Fruit fly (Drosophila melanogaster) whole organism, embryonic: ENCODE data around the gene CG46458.

ENCODE experiments used
- B-H1 ChIP-seq: fragments of 200-800 bp; sonication (Bioruptor generic); IDR thresholded peaks from 3 replicates; pipeline ENCODE4 v1.3.6; 2022; ENCODE audit warnings: missing biosample characterization, missing genetic modification characterization
- BEAF-32 ChIP-seq: fragments of 200-800 bp; sonication (Bioruptor generic); optimal IDR thresholded peaks from 3 replicates; lab custom pipeline; 2017; ENCODE audit warnings: missing biosample characterization, missing genetic modification characterization, mild to moderate bottlenecking, moderate library complexity, missing genetic modification reagents
- CG10209 ChIP-seq: fragments of 200-800 bp; sonication (Bioruptor generic); optimal IDR thresholded peaks from 3 replicates; lab custom pipeline; 2017; ENCODE audit warnings: missing biosample characterization, mild to moderate bottlenecking, missing genetic modification characterization, missing genetic modification reagents
- CG1024 ChIP-seq: fragments of 200-800 bp; sonication (Bioruptor generic); IDR thresholded peaks from 2 replicates; pipeline ENCODE4 v1.3.6; 2022; ENCODE audit warnings: missing biosample characterization, missing genetic modification characterization
- CG10274 ChIP-seq: fragments of 200-800 bp; sonication (Bioruptor generic); optimal IDR thresholded peaks from 3 replicates; lab custom pipeline; 2017; ENCODE audit warnings: missing biosample characterization, mild to moderate bottlenecking, missing genetic modification characterization
- CG12071 ChIP-seq: fragments of 200-800 bp; sonication (Bioruptor generic); optimal IDR thresholded peaks from 3 replicates; lab custom pipeline; 2018; ENCODE audit warnings: missing biosample characterization, mild to moderate bottlenecking, missing genetic modification characterization
- CG12155 ChIP-seq: fragments of 200-800 bp; sonication (Bioruptor generic); optimal IDR thresholded peaks from 3 replicates; lab custom pipeline; 2016; ENCODE audit warnings: missing biosample characterization, missing genetic modification characterization
- CG12942 ChIP-seq: fragments of 200-800 bp; sonication (Bioruptor generic); optimal IDR thresholded peaks from 3 replicates; lab custom pipeline; 2016; ENCODE audit warnings: missing biosample characterization, missing genetic modification characterization
- CG14965 ChIP-seq: fragments of 200-800 bp; sonication (Bioruptor generic); optimal IDR thresholded peaks from 2 replicates; lab custom pipeline; 2016; ENCODE audit warnings: missing biosample characterization, missing genetic modification characterization, borderline replicate concordance
- CG17612 ChIP-seq: fragments of 200-800 bp; sonication (Bioruptor generic); IDR thresholded peaks from 2 replicates; pipeline ENCODE4 v1.3.6; 2022; ENCODE audit warnings: missing biosample characterization, missing genetic modification characterization
- CG18599 ChIP-seq: fragments of 200-800 bp; sonication (Bioruptor generic); optimal IDR thresholded peaks from 3 replicates; lab custom pipeline; 2017; ENCODE audit warnings: missing biosample characterization, missing genetic modification characterization, mild to moderate bottlenecking, moderate library complexity, missing genetic modification reagents
- CG2129 ChIP-seq: fragments of 200-800 bp; sonication (Bioruptor generic); IDR thresholded peaks from 2 replicates; pipeline ENCODE4 v1.3.6; 2022; ENCODE audit warnings: missing biosample characterization, missing genetic modification characterization; ENCODE audit not compliant: partially characterized antibody
- CG3065 ChIP-seq: fragments of 200-800 bp; sonication (Bioruptor generic); optimal IDR thresholded peaks from 2 replicates; lab custom pipeline; 2016; ENCODE audit warnings: missing biosample characterization, missing genetic modification characterization
- CG33557 ChIP-seq: fragments of 200-800 bp; sonication (Bioruptor generic); optimal IDR thresholded peaks from 2 replicates; lab custom pipeline; 2019; ENCODE audit warnings: missing biosample characterization, mild to moderate bottlenecking, missing genetic modification characterization, moderate library complexity
- CG4404 ChIP-seq: fragments of 200-800 bp; sonication (Bioruptor generic); IDR thresholded peaks from 2 replicates; pipeline ENCODE4 v1.3.6; 2022; ENCODE audit warnings: missing biosample characterization, missing genetic modification characterization
- CG4617 ChIP-seq: fragments of 200-800 bp; sonication (Bioruptor generic); optimal IDR thresholded peaks from 3 replicates; lab custom pipeline; 2016; ENCODE audit warnings: missing biosample characterization, missing genetic modification characterization, borderline replicate concordance
- CG7745 ChIP-seq: fragments of 200-800 bp; sonication (Bioruptor generic); optimal IDR thresholded peaks from 2 replicates; lab custom pipeline; 2018; ENCODE audit warnings: missing biosample characterization, mild to moderate bottlenecking, missing genetic modification characterization, moderate library complexity
- CG9727 ChIP-seq: fragments of 200-800 bp; sonication (Bioruptor generic); optimal IDR thresholded peaks from 3 replicates; lab custom pipeline; 2017; ENCODE audit warnings: missing biosample characterization, mild to moderate bottlenecking, missing genetic modification characterization
- CoRest ChIP-seq: fragments of 200-800 bp; sonication (Bioruptor generic); optimal IDR thresholded peaks from 3 replicates; lab custom pipeline; 2018; ENCODE audit warnings: missing biosample characterization, mild to moderate bottlenecking, missing genetic modification characterization, moderate library complexity
- Dek ChIP-seq: fragments of 200-800 bp; sonication (Bioruptor generic); optimal IDR thresholded peaks from 3 replicates; lab custom pipeline; 2019; ENCODE audit warnings: missing biosample characterization, mild to moderate bottlenecking, missing genetic modification characterization, moderate library complexity
- Dll ChIP-seq: fragments of 200-800 bp; sonication (Bioruptor generic); IDR thresholded peaks from 4 replicates; pipeline ENCODE4 v1.3.6; 2022; ENCODE audit warnings: missing biosample characterization, missing genetic modification characterization; ENCODE audit not compliant: partially characterized antibody
- H2.0 ChIP-seq: fragments of 200-800 bp; sonication (Bioruptor generic); IDR thresholded peaks from 2 replicates; pipeline ENCODE4 v1.3.6; 2022; ENCODE audit warnings: missing biosample characterization, missing genetic modification characterization
- Hr78 ChIP-seq, 2 experiments: fragments of 200-800 bp in 1 of 2; fragments of >200 bp in 1 of 2; sonication (Bioruptor generic) in 1 of 2; optimal IDR thresholded peaks; 2 replicates each; lab custom pipeline; 2017 to 2019; ENCODE audit warnings: missing biosample characterization in 2 of 2, missing genetic modification characterization in 2 of 2, mild to moderate bottlenecking in 1 of 2, moderate library complexity in 1 of 2
- Lhr ChIP-seq: fragments of 200-800 bp; sonication (Bioruptor generic); optimal IDR thresholded peaks from 3 replicates; lab custom pipeline; 2017; ENCODE audit warnings: mild to moderate bottlenecking, missing biosample characterization, missing genetic modification reagents, missing genetic modification characterization
- Med ChIP-seq: fragments of 200-800 bp; sonication (Bioruptor generic); peaks from one replicate; lab custom pipeline; 2016; ENCODE audit warnings: missing biosample characterization, missing genetic modification characterization, mild to moderate bottlenecking, inconsistent platforms, moderate library complexity
- Ravus ChIP-seq: fragments of 200-800 bp; sonication (Bioruptor generic); IDR thresholded peaks from 2 replicates; pipeline ENCODE4 v1.3.6; 2022; ENCODE audit warnings: missing biosample characterization, missing genetic modification characterization
- abd-A ChIP-seq: fragments of 200-800 bp; sonication (Bioruptor generic); optimal IDR thresholded peaks from 3 replicates; lab custom pipeline; 2019; ENCODE audit warnings: missing biosample characterization, mild to moderate bottlenecking, missing genetic modification characterization, moderate library complexity
- ap ChIP-seq: fragments of 200-800 bp; sonication (Bioruptor generic); IDR thresholded peaks from 2 replicates; pipeline ENCODE4 v1.3.6; 2022; ENCODE audit warnings: missing biosample characterization, missing genetic modification characterization
- ara ChIP-seq: fragments of 200-800 bp; sonication (Bioruptor generic); IDR thresholded peaks from 2 replicates; pipeline ENCODE4 v1.3.6; 2022; ENCODE audit warnings: missing biosample characterization, missing genetic modification characterization
- bigmax ChIP-seq: fragments of 200-800 bp; sonication (Bioruptor generic); optimal IDR thresholded peaks from 2 replicates; lab custom pipeline; 2018; ENCODE audit warnings: missing biosample characterization, mild to moderate bottlenecking, missing genetic modification characterization
- br ChIP-seq: fragments of >200 bp; optimal IDR thresholded peaks from 2 replicates; lab custom pipeline; 2017
- chif ChIP-seq, 2 experiments: fragments of 200-800 bp; sonication (Bioruptor generic); optimal IDR thresholded peaks; 3 replicates each; lab custom pipeline; 2016; ENCODE audit warnings: missing biosample characterization in 2 of 2, missing genetic modification characterization in 2 of 2
- dmrt99B ChIP-seq: fragments of 200-800 bp; sonication (Bioruptor generic); optimal IDR thresholded peaks from 2 replicates; lab custom pipeline; 2018; ENCODE audit warnings: missing biosample characterization, mild to moderate bottlenecking, missing genetic modification characterization, moderate library complexity
- ems ChIP-seq: fragments of 200-800 bp; sonication (Bioruptor generic); optimal IDR thresholded peaks from 3 replicates; lab custom pipeline; 2016; ENCODE audit warnings: missing biosample characterization, missing genetic modification characterization
- fd102C ChIP-seq: fragments of 200-800 bp; sonication (Bioruptor generic); optimal IDR thresholded peaks from 2 replicates; lab custom pipeline; 2018; ENCODE audit warnings: missing biosample characterization, mild to moderate bottlenecking, missing genetic modification characterization, moderate library complexity
- gcm2 ChIP-seq: fragments of 200-800 bp; sonication (Bioruptor generic); optimal IDR thresholded peaks from 2 replicates; lab custom pipeline; 2016; ENCODE audit warnings: missing biosample characterization, missing genetic modification characterization
- gem ChIP-seq: fragments of 200-800 bp; sonication (Bioruptor generic); optimal IDR thresholded peaks from 2 replicates; lab custom pipeline; 2019; ENCODE audit warnings: missing biosample characterization, mild to moderate bottlenecking, missing genetic modification characterization, moderate library complexity
- gsb-n ChIP-seq: fragments of 200-800 bp; sonication (Bioruptor generic); optimal IDR thresholded peaks from 3 replicates; lab custom pipeline; 2018; ENCODE audit warnings: missing biosample characterization, mild to moderate bottlenecking, missing genetic modification characterization
- hbn ChIP-seq: fragments of 200-800 bp; sonication (Bioruptor generic); IDR thresholded peaks from 2 replicates; pipeline ENCODE4 v1.3.6; 2022; ENCODE audit warnings: missing biosample characterization, missing genetic modification characterization; ENCODE audit not compliant: partially characterized antibody
- inv ChIP-seq: fragments of 200-800 bp; sonication (Bioruptor generic); IDR thresholded peaks from 2 replicates; pipeline ENCODE4 v1.3.6; 2022; ENCODE audit warnings: missing biosample characterization, missing genetic modification characterization; ENCODE audit not compliant: partially characterized antibody
- jigr1 ChIP-seq: fragments of 200-800 bp; sonication (Bioruptor generic); IDR thresholded peaks from 3 replicates; pipeline ENCODE4 v1.3.6; 2022; ENCODE audit warnings: missing biosample characterization, missing genetic modification characterization
- kay ChIP-seq: fragments of 200-800 bp; sonication (Bioruptor generic); optimal IDR thresholded peaks from 2 replicates; lab custom pipeline; 2016; ENCODE audit warnings: missing biosample characterization, missing genetic modification characterization
- klu ChIP-seq: fragments of 200-800 bp; sonication (Bioruptor generic); IDR thresholded peaks from 2 replicates; pipeline ENCODE4 v1.3.6; 2022; ENCODE audit warnings: missing biosample characterization, missing genetic modification characterization
- lov ChIP-seq, 2 experiments: fragments of 200-800 bp in 1 of 2; fragments of >200 bp in 1 of 2; sonication (Bioruptor generic) in 1 of 2; IDR thresholded peaks in 1 of 2; optimal IDR thresholded peaks in 1 of 2; 2 replicates in 1 of 2; 3 replicates in 1 of 2; pipeline versions ENCODE4 v1.3.6 to Lab custom; 2017 to 2022; ENCODE audit warnings: missing biosample characterization in 1 of 2, missing genetic modification characterization in 1 of 2
- nerfin-1 ChIP-seq: fragments of 200-800 bp; sonication (Bioruptor generic); optimal IDR thresholded peaks from 3 replicates; lab custom pipeline; 2019; ENCODE audit warnings: missing biosample characterization, mild to moderate bottlenecking, missing genetic modification characterization, moderate library complexity
- pan ChIP-seq, 4 experiments: fragments of >200 bp in 3 of 4; fragments of 200-800 bp in 1 of 4; sonication (Bioruptor generic) in 1 of 4; optimal IDR thresholded peaks in 3 of 4; IDR thresholded peaks in 1 of 4; 2 replicates each; pipeline versions ENCODE4 v1.3.6 to Lab custom; 2017 to 2022; ENCODE audit warnings: missing biosample characterization in 2 of 4, missing genetic modification characterization in 2 of 4, mixed read lengths in 1 of 4
- sens-2 ChIP-seq: fragments of 200-800 bp; sonication (Bioruptor generic); IDR thresholded peaks from 2 replicates; pipeline ENCODE4 v1.3.6; 2022; ENCODE audit warnings: missing biosample characterization, missing genetic modification characterization
- zen ChIP-seq: fragments of 200-800 bp; sonication (Bioruptor generic); optimal IDR thresholded peaks from 3 replicates; lab custom pipeline; 2018; ENCODE audit warnings: missing biosample characterization, mild to moderate bottlenecking, missing genetic modification characterization, moderate library complexity

CG46458 gene

dm6 chr3R:6919974-6920373 is 38.2 kb downstream of the CG46458 start (continued):
- TF ChIP-seq CG17612 (peak; percentile 36; the same call in 1 of the 2 replicates), CG3065 (GFP tag; lab: Kevin White, UChicago) (peak; percentile 42), klu (GFP tag; lab: Robert Waterston, UW) (peak; percentile 46), CG4404 (GFP tag; lab: Robert Waterston, UW) (peak; percentile 66), inv (GFP tag; lab: Robert Waterston, UW) (no peak), CG10274 (GFP tag; lab: Kevin White, UChicago) (no peak), CG18599 (GFP tag; lab: Kevin White, UChicago) (peak; percentile 66), CG12071 (GFP tag; lab: Kevin White, UChicago) (peak; percentile 46), kay (no peak), Ravus (GFP tag; lab: Robert Waterston, UW) (peak; percentile 16), jigr1 (GFP tag; lab: Robert Waterston, UW) (peak; percentile 62; the same call in 1 of the 3 replicates), CG1024 (GFP tag; lab: Robert Waterston, UW) (peak; percentile 65; the same call in 1 of the 2 replicates), H2.0 (peak; percentile 51), Lhr (GFP tag; lab: Kevin White, UChicago) (no peak), CG4617 (no peak), bigmax (GFP tag; lab: Kevin White, UChicago) (no peak), Dll (GFP tag; lab: Robert Waterston, UW) (no peak), pan (optimal IDR thresholded peaks at IDR 0.05; lab: Kevin White, UChicago) (no peak), pan (GFP tag; optimal IDR thresholded peaks at IDR 0.05 in 1 of 2, IDR thresholded peaks at IDR 0.05 in 1 of 2) (peak in 1 of 2 experiments; percentile 78), ap (GFP tag; lab: Robert Waterston, UW) (peak; percentile 50; the same call in 1 of the 2 replicates), sens-2 (GFP tag; lab: Robert Waterston, UW) (peak; percentile 71), abd-A (peak; percentile 21), B-H1 (GFP tag; lab: Robert Waterston, UW) (peak; percentile 56), BEAF-32 (GFP tag; lab: Kevin White, UChicago) (no peak), CoRest (tag; lab: Kevin White, UChicago) (peak; percentile 66), hbn (no peak), Med (GFP tag; lab: Kevin White, UChicago) (peak; percentile 88), gsb-n (tag; lab: Kevin White, UChicago) (peak; percentile 57), CG2129 (GFP tag; lab: Robert Waterston, UW) (no peak), dmrt99B (tag; lab: Kevin White, UChicago) (peak; percentile 81), CG10209 (peak; percentile 72), ems (peak; percentile 50), gem (peak; percentile 81), ara (GFP tag; lab: Robert Waterston, UW) (peak; percentile 80), nerfin-1 (tag; lab: Kevin White, UChicago) (peak; percentile 52), chif (GFP tag; optimal IDR thresholded peaks at IDR 0.05; lab: Kevin White, UChicago) (peak; percentile 60 to 68), Dek (tag; lab: Kevin White, UChicago) (peak; percentile 30), lov (optimal IDR thresholded peaks at IDR 0.05; lab: Kevin White, UChicago) (no peak), lov (GFP tag; IDR thresholded peaks at IDR 0.05; lab: Robert Waterston, UW) (peak; percentile 69; the same call in 1 of the 3 replicates), CG9727 (peak; percentile 53), Hr78 (GFP tag; optimal IDR thresholded peaks at IDR 0.05; lab: Kevin White, UChicago) (no peak), br (no peak), CG12155 (GFP tag; lab: Kevin White, UChicago) (peak; percentile 29), CG12942 (no peak), CG7745 (tag; lab: Kevin White, UChicago) (no peak), CG33557 (GFP tag; lab: Kevin White, UChicago) (no peak), fd102C (GFP tag; lab: Kevin White, UChicago) (no peak), gcm2 (GFP tag; lab: Kevin White, UChicago) (no peak), CG14965 (no peak), zen (tag; lab: Kevin White, UChicago) (no peak)
